Fruit fly (Drosophila melanogaster) whole organism, embryonic: ENCODE measurements around the gene Cypl.

Experiments used
- C15 ChIP-seq: fragments of 200-800 bp; sonication (Bioruptor generic); IDR thresholded peaks from 3 replicates; pipeline ENCODE4 v1.3.6; 2022; ENCODE audit warnings: missing biosample characterization, missing genetic modification characterization
- CG1024 ChIP-seq: fragments of 200-800 bp; sonication (Bioruptor generic); IDR thresholded peaks from 2 replicates; pipeline ENCODE4 v1.3.6; 2022; ENCODE audit warnings: missing biosample characterization, missing genetic modification characterization
- CG11085 ChIP-seq: fragments of 200-800 bp; sonication (Bioruptor generic); IDR thresholded peaks from 2 replicates; pipeline ENCODE4 v1.3.6; 2022; ENCODE audit warnings: missing biosample characterization, missing genetic modification characterization
- CG13424 ChIP-seq: fragments of 200-800 bp; sonication (Bioruptor generic); optimal IDR thresholded peaks from 2 replicates; lab custom pipeline; 2019; ENCODE audit warnings: missing biosample characterization, mild to moderate bottlenecking, missing genetic modification characterization, moderate library complexity
- CG14965 ChIP-seq: fragments of 200-800 bp; sonication (Bioruptor generic); optimal IDR thresholded peaks from 2 replicates; lab custom pipeline; 2016; ENCODE audit warnings: missing biosample characterization, missing genetic modification characterization, borderline replicate concordance
- CG15479 ChIP-seq: fragments of 200-800 bp; sonication (Bioruptor generic); optimal IDR thresholded peaks from 3 replicates; lab custom pipeline; 2019; ENCODE audit warnings: missing biosample characterization, mild to moderate bottlenecking, missing genetic modification characterization, moderate library complexity
- CG15601 ChIP-seq: fragments of 200-800 bp; sonication (Bioruptor generic); optimal IDR thresholded peaks from 3 replicates; lab custom pipeline; 2019; ENCODE audit warnings: missing biosample characterization, mild to moderate bottlenecking, missing genetic modification characterization, moderate library complexity
- CG17829 ChIP-seq: fragments of 200-800 bp; optimal IDR thresholded peaks from 2 replicates; lab custom pipeline; 2019; ENCODE audit warnings: missing biosample characterization, mild to moderate bottlenecking, missing genetic modification characterization, moderate library complexity
- CG1832 ChIP-seq: fragments of 200-800 bp; sonication (Bioruptor generic); optimal IDR thresholded peaks from 2 replicates; lab custom pipeline; 2017; ENCODE audit warnings: missing biosample characterization, mild to moderate bottlenecking, missing genetic modification characterization, inconsistent platforms
- CG31224 ChIP-seq: fragments of 200-800 bp; sonication (Bioruptor generic); IDR thresholded peaks from 2 replicates; pipeline ENCODE4 v1.3.6; 2022; ENCODE audit warnings: missing biosample characterization, missing genetic modification characterization
- CG32532 ChIP-seq: fragments of 200-800 bp; sonication (Bioruptor generic); IDR thresholded peaks from 2 replicates; pipeline ENCODE4 v1.3.6; 2022; ENCODE audit warnings: missing biosample characterization, missing genetic modification characterization
- CG3726 ChIP-seq: fragments of 200-800 bp; sonication (Bioruptor generic); IDR thresholded peaks from 3 replicates; pipeline ENCODE4, ENCODE4 v1.3.6; 2022; ENCODE audit warnings: missing biosample characterization, missing genetic modification characterization
- CG4360 ChIP-seq: fragments of 200-800 bp; sonication (Bioruptor generic); IDR thresholded peaks from 2 replicates; pipeline ENCODE4 v1.3.6; 2022; ENCODE audit warnings: missing biosample characterization, missing genetic modification characterization
- CG4854 ChIP-seq: fragments of 200-800 bp; sonication (Bioruptor generic); optimal IDR thresholded peaks from 2 replicates; lab custom pipeline; 2016; ENCODE audit warnings: missing biosample characterization, missing genetic modification characterization, inconsistent platforms
- CG6272 ChIP-seq: fragments of 200-800 bp; sonication (Bioruptor generic); IDR thresholded peaks from 2 replicates; pipeline ENCODE4 v1.3.6; 2022; ENCODE audit warnings: missing biosample characterization, missing genetic modification characterization
- CG6813 ChIP-seq: fragments of 200-800 bp; sonication (Bioruptor generic); optimal IDR thresholded peaks from 2 replicates; lab custom pipeline; 2017; ENCODE audit warnings: missing biosample characterization, missing genetic modification characterization, mild to moderate bottlenecking, moderate library complexity, missing genetic modification reagents
- CG7928 ChIP-seq: fragments of 200-800 bp; sonication (Bioruptor generic); optimal IDR thresholded peaks from 2 replicates; lab custom pipeline; 2017; ENCODE audit warnings: missing biosample characterization, mild to moderate bottlenecking, missing genetic modification characterization
- Dek ChIP-seq: fragments of 200-800 bp; sonication (Bioruptor generic); optimal IDR thresholded peaks from 3 replicates; lab custom pipeline; 2019; ENCODE audit warnings: missing biosample characterization, mild to moderate bottlenecking, missing genetic modification characterization, moderate library complexity
- Dfd ChIP-seq, 2 experiments: fragments of >200 bp; optimal IDR thresholded peaks; 2 replicates each; lab custom pipeline; 2017; ENCODE audit warnings: missing biosample characterization in 2 of 2, missing genetic modification characterization in 2 of 2
- Dp ChIP-seq: fragments of 200-800 bp; sonication (Bioruptor generic); optimal IDR thresholded peaks from 2 replicates; lab custom pipeline; 2018; ENCODE audit warnings: missing biosample characterization, mild to moderate bottlenecking, missing genetic modification characterization, moderate library complexity
- E2f1 ChIP-seq: fragments of 200-800 bp; sonication (Bioruptor generic); IDR thresholded peaks from 2 replicates; pipeline ENCODE4 v1.3.6; 2022; ENCODE audit warnings: missing biosample characterization, missing genetic modification characterization
- Fer1 ChIP-seq: fragments of 200-800 bp; sonication (Bioruptor generic); optimal IDR thresholded peaks from 2 replicates; lab custom pipeline; 2017; ENCODE audit warnings: missing biosample characterization, mild to moderate bottlenecking, missing genetic modification characterization
- Gsc ChIP-seq: fragments of 200-800 bp; sonication (Bioruptor generic); IDR thresholded peaks from 2 replicates; pipeline ENCODE4 v1.3.6; 2022; ENCODE audit warnings: missing biosample characterization, missing genetic modification characterization
- H15 ChIP-seq: fragments of 200-800 bp; sonication (Bioruptor generic); IDR thresholded peaks from 3 replicates; pipeline ENCODE4 v1.3.6; 2022; ENCODE audit warnings: missing biosample characterization, missing genetic modification characterization
- H2.0 ChIP-seq: fragments of 200-800 bp; sonication (Bioruptor generic); IDR thresholded peaks from 2 replicates; pipeline ENCODE4 v1.3.6; 2022; ENCODE audit warnings: missing biosample characterization, missing genetic modification characterization
- HLH54F ChIP-seq: fragments of 200-800 bp; sonication (Bioruptor generic); optimal IDR thresholded peaks from 3 replicates; lab custom pipeline; 2016; ENCODE audit warnings: missing biosample characterization, missing genetic modification characterization
- Hand ChIP-seq: fragments of 200-800 bp; sonication (Bioruptor generic); optimal IDR thresholded peaks from 2 replicates; lab custom pipeline; 2017; ENCODE audit warnings: mild to moderate bottlenecking, missing biosample characterization, missing genetic modification reagents, missing genetic modification characterization
- Mad ChIP-seq: fragments of 200-800 bp; sonication (Bioruptor generic); optimal IDR thresholded peaks from 2 replicates; lab custom pipeline; 2016; ENCODE audit warnings: missing biosample characterization, missing genetic modification characterization
- Max ChIP-seq: fragments of 200-800 bp; sonication (Bioruptor generic); optimal IDR thresholded peaks from 2 replicates; lab custom pipeline; 2016; ENCODE audit warnings: missing biosample characterization, mild to moderate bottlenecking, missing genetic modification characterization
- Med ChIP-seq: fragments of 200-800 bp; sonication (Bioruptor generic); peaks from one replicate; lab custom pipeline; 2016; ENCODE audit warnings: missing biosample characterization, missing genetic modification characterization, mild to moderate bottlenecking, inconsistent platforms, moderate library complexity
- Nf-YB ChIP-seq: fragments of 200-800 bp; sonication (Bioruptor generic); optimal IDR thresholded peaks from 3 replicates; lab custom pipeline; 2019; ENCODE audit warnings: missing biosample characterization, mild to moderate bottlenecking, missing genetic modification characterization, moderate library complexity
- Oli ChIP-seq: fragments of 200-800 bp; sonication (Bioruptor generic); optimal IDR thresholded peaks from 2 replicates; lab custom pipeline; 2018; ENCODE audit warnings: missing biosample characterization, mild to moderate bottlenecking, missing genetic modification characterization, moderate library complexity
- Optix ChIP-seq: fragments of 200-800 bp; sonication (Bioruptor generic); IDR thresholded peaks from 3 replicates; pipeline ENCODE4 v1.3.6; 2022; ENCODE audit warnings: missing biosample characterization, missing genetic modification characterization
- Side ChIP-seq: fragments of 200-800 bp; sonication (Bioruptor generic); optimal IDR thresholded peaks from 2 replicates; lab custom pipeline; 2016; ENCODE audit warnings: missing biosample characterization, missing genetic modification characterization
- Sin3A ChIP-seq: fragments of >200 bp; optimal IDR thresholded peaks from 2 replicates; lab custom pipeline; 2018
- Spps ChIP-seq: fragments of 200-800 bp; sonication (Bioruptor generic); optimal IDR thresholded peaks from 2 replicates; lab custom pipeline; 2018; ENCODE audit warnings: missing biosample characterization, mild to moderate bottlenecking, missing genetic modification characterization
- Ssrp ChIP-seq: fragments of 200-800 bp; sonication (Bioruptor generic); optimal IDR thresholded peaks from 2 replicates; lab custom pipeline; 2018; ENCODE audit warnings: missing biosample characterization, mild to moderate bottlenecking, missing genetic modification characterization, moderate library complexity
- TFAM ChIP-seq: fragments of 200-800 bp; sonication (Bioruptor generic); optimal IDR thresholded peaks from 2 replicates; lab custom pipeline; 2017; ENCODE audit warnings: missing biosample characterization, missing genetic modification characterization, inconsistent platforms
- ash1 ChIP-seq: fragments of 200-800 bp; sonication (Bioruptor generic); optimal IDR thresholded peaks from 2 replicates; lab custom pipeline; 2018; ENCODE audit warnings: missing biosample characterization, mild to moderate bottlenecking, missing genetic modification characterization
- bsh ChIP-seq, 2 experiments: fragments of 200-800 bp; sonication (Bioruptor generic); optimal IDR thresholded peaks; 2 replicates each; lab custom pipeline; 2017 to 2018; ENCODE audit warnings: mild to moderate bottlenecking in 2 of 2, missing biosample characterization in 2 of 2, missing genetic modification characterization in 2 of 2, moderate library complexity in 1 of 2
- dysf ChIP-seq: fragments of 200-800 bp; sonication (Bioruptor generic); IDR thresholded peaks from 3 replicates; pipeline ENCODE4 v1.3.6; 2022; ENCODE audit warnings: missing biosample characterization, missing genetic modification characterization
- gem ChIP-seq: fragments of 200-800 bp; sonication (Bioruptor generic); optimal IDR thresholded peaks from 2 replicates; lab custom pipeline; 2019; ENCODE audit warnings: missing biosample characterization, mild to moderate bottlenecking, missing genetic modification characterization, moderate library complexity
- row ChIP-seq: fragments of 200-800 bp; sonication (Bioruptor generic); IDR thresholded peaks from 3 replicates; pipeline ENCODE4 v1.3.6; 2022; ENCODE audit warnings: missing biosample characterization, missing genetic modification characterization
- sisA ChIP-seq: fragments of 200-800 bp; sonication (Bioruptor generic); IDR thresholded peaks from 2 replicates; pipeline ENCODE4 v1.3.6; 2022; ENCODE audit warnings: missing biosample characterization, missing genetic modification characterization
- so ChIP-seq: fragments of 200-800 bp; sonication (Bioruptor generic); IDR thresholded peaks from 3 replicates; pipeline ENCODE4 v1.3.6; 2022; ENCODE audit warnings: missing biosample characterization, missing genetic modification characterization
- ssp ChIP-seq: fragments of 200-800 bp; sonication (Bioruptor generic); IDR thresholded peaks from 2 replicates; pipeline ENCODE4 v1.3.6; 2022; ENCODE audit warnings: missing biosample characterization, missing genetic modification characterization
- unpg ChIP-seq: fragments of 200-800 bp; sonication (Bioruptor generic); optimal IDR thresholded peaks from 3 replicates; lab custom pipeline; 2018; ENCODE audit warnings: missing biosample characterization, mild to moderate bottlenecking, missing genetic modification characterization, moderate library complexity
- z ChIP-seq: fragments of 200-800 bp; sonication (Bioruptor generic); IDR thresholded peaks from 3 replicates; pipeline ENCODE4 v1.3.6; 2022; ENCODE audit warnings: missing biosample characterization, missing genetic modification characterization
- zen2 ChIP-seq: fragments of 200-800 bp; sonication (Bioruptor generic); IDR thresholded peaks from 3 replicates; pipeline ENCODE4 v1.3.6; 2022; ENCODE audit warnings: missing biosample characterization, missing genetic modification characterization; ENCODE audit not compliant: partially characterized antibody
- zfh2 ChIP-seq: fragments of 200-800 bp; sonication (Bioruptor generic); optimal IDR thresholded peaks from 2 replicates; lab custom pipeline; 2016; ENCODE audit warnings: missing biosample characterization, missing genetic modification characterization

The Cypl gene

dm6 chr3L:505782-506408, 36.8 kb downstream of the Cypl start (continued):
- TF ChIP-seq H15 (GFP tag; lab: Robert Waterston, UW) (peak; percentile 64), Dfd (GFP tag; optimal IDR thresholded peaks at IDR 0.05; lab: Kevin White, UChicago) (no peak), H2.0 (GFP tag; lab: Robert Waterston, UW) (peak; percentile 74), CG17829 (peak; percentile 61), bsh (GFP tag; optimal IDR thresholded peaks at IDR 0.05; lab: Kevin White, UChicago) (peak in 1 of 2 experiments; percentile 58), dysf (GFP tag; lab: Robert Waterston, UW) (peak; percentile 78), CG31224 (GFP tag; lab: Robert Waterston, UW) (no peak; the same call in 1 of the 2 replicates), CG6272 (peak; percentile 48), E2f1 (GFP tag; lab: Robert Waterston, UW) (peak; percentile 70; the same call in 1 of the 2 replicates), Hand (GFP tag; lab: Kevin White, UChicago) (no peak), zen2 (no peak), CG14965 (GFP tag; lab: Kevin White, UChicago) (peak; percentile 79), Dp (no peak), CG13424 (peak; percentile 51), CG32532 (peak; percentile 91), so (GFP tag; lab: Robert Waterston, UW) (peak; percentile 65; the same call in 1 of the 3 replicates), CG4360 (GFP tag; lab: Robert Waterston, UW) (no peak), gem (tag; lab: Kevin White, UChicago) (peak; percentile 52), Sin3A (lab: Kevin White, UChicago) (no peak), C15 (GFP tag; lab: Robert Waterston, UW) (no peak), Spps (tag; lab: Kevin White, UChicago) (no peak), HLH54F (peak; percentile 73), ssp (GFP tag; lab: Robert Waterston, UW) (peak; percentile 67), Oli (tag; lab: Kevin White, UChicago) (peak; percentile 50), Med (GFP tag; lab: Kevin White, UChicago) (peak; percentile 97), CG1832 (GFP tag; lab: Kevin White, UChicago) (no peak), CG4854 (GFP tag; lab: Kevin White, UChicago) (peak; percentile 91), Gsc (no peak), Nf-YB (GFP tag; lab: Kevin White, UChicago) (peak; percentile 9), TFAM (no peak), Max (GFP tag; lab: Kevin White, UChicago) (peak; percentile 48), CG6813 (GFP tag; lab: Kevin White, UChicago) (no peak), CG7928 (GFP tag; lab: Kevin White, UChicago) (no peak), CG3726 (peak; percentile 72; the same call in 2 of the 3 replicates), CG11085 (GFP tag; lab: Robert Waterston, UW) (peak; percentile 71), unpg (GFP tag; lab: Kevin White, UChicago) (peak; percentile 41), Optix (GFP tag; lab: Robert Waterston, UW) (peak; percentile 69; the same call in 2 of the 3 replicates), sisA (peak; percentile 85), Ssrp (tag; lab: Kevin White, UChicago) (peak; percentile 56), CG15479 (GFP tag; lab: Kevin White, UChicago) (no peak), CG15601 (tag; lab: Kevin White, UChicago) (peak; percentile 16), CG1024 (GFP tag; lab: Robert Waterston, UW) (peak; percentile 72; the same call in 1 of the 2 replicates), zfh2 (GFP tag; lab: Kevin White, UChicago) (peak; percentile 56), Dek (tag; lab: Kevin White, UChicago) (peak; percentile 23), row (GFP tag; lab: Robert Waterston, UW) (peak; percentile 36; the same call in 1 of the 3 replicates), Side (peak; percentile 75), Fer1 (peak; percentile 16), ash1 (GFP tag; lab: Kevin White, UChicago) (no peak), Mad (GFP tag; lab: Kevin White, UChicago) (peak; percentile 72), z (no peak)
